Worm (Caenorhabditis elegans) whole organism, L2 larva: ENCODE results near the gene natc-1.

Experiments used
- Y55F3AM.14 ChIP-seq: fragments of 200-800 bp; sonication (Bioruptor generic); optimal IDR thresholded peaks from 2 replicates; lab custom pipeline; 2018; ENCODE audit warnings: mild to moderate bottlenecking, missing genetic modification characterization, missing compliant biosample characterization
- ZK546.5 ChIP-seq: sonication (generic microtip); optimal IDR thresholded peaks from 2 replicates; lab custom pipeline; 2017; ENCODE audit warnings: missing biosample characterization, missing genetic modification characterization
- alr-1 ChIP-seq: fragments of 150-350 bp; optimal IDR thresholded peaks from 2 replicates; lab custom pipeline; 2014; ENCODE audit warnings: missing biosample characterization, missing genetic modification characterization
- aly-2 ChIP-seq: fragments of 150-350 bp; optimal IDR thresholded peaks from 2 replicates; lab custom pipeline; 2014; ENCODE audit warnings: missing biosample characterization, missing genetic modification characterization
- ama-1 ChIP-seq: fragments of 150-350 bp; optimal IDR thresholded peaks from 2 replicates; lab custom pipeline; 2018; ENCODE audit warnings: inconsistent platforms
- blmp-1 ChIP-seq: sonication (generic microtip); optimal IDR thresholded peaks from 2 replicates; lab custom pipeline; 2017; ENCODE audit warnings: missing genetic modification characterization, mild to moderate bottlenecking, missing compliant biosample characterization, antibody characterized with exemption, moderate library complexity; ENCODE audit not compliant: insufficient read depth
- ceh-16 ChIP-seq: fragments of 150-350 bp; optimal IDR thresholded peaks from 2 replicates; lab custom pipeline; 2014; ENCODE audit warnings: missing biosample characterization, missing genetic modification characterization
- ceh-82 ChIP-seq: fragments of 150-350 bp; optimal IDR thresholded peaks from 2 replicates; lab custom pipeline; 2014; ENCODE audit warnings: missing biosample characterization, missing genetic modification characterization
- egl-27 ChIP-seq: sonication (generic microtip); optimal IDR thresholded peaks from 3 replicates; lab custom pipeline; 2017; ENCODE audit warnings: missing biosample characterization, missing genetic modification reagents, missing genetic modification characterization
- elt-3 ChIP-seq: sonication (generic microtip); optimal IDR thresholded peaks from 2 replicates; lab custom pipeline; 2017; ENCODE audit warnings: missing biosample characterization, missing genetic modification characterization
- fos-1 ChIP-seq: fragments of 150-350 bp; optimal IDR thresholded peaks from 2 replicates; lab custom pipeline; 2014; ENCODE audit warnings: missing biosample characterization, missing genetic modification characterization
- lin-11 ChIP-seq: fragments of 150-350 bp; sonication (generic microtip); optimal IDR thresholded peaks from 2 replicates; lab custom pipeline; 2014; ENCODE audit warnings: missing biosample characterization, missing genetic modification characterization, inconsistent platforms, mixed read lengths
- lin-13 ChIP-seq: fragments of 150-350 bp; optimal IDR thresholded peaks from 2 replicates; lab custom pipeline; 2014; ENCODE audit warnings: missing biosample characterization, missing genetic modification reagents, missing genetic modification characterization
- lin-39 ChIP-seq: fragments of 150-350 bp; optimal IDR thresholded peaks from 2 replicates; lab custom pipeline; 2014; ENCODE audit warnings: missing biosample characterization, missing genetic modification reagents, missing genetic modification characterization
- mab-5 ChIP-seq: fragments of 150-350 bp; optimal IDR thresholded peaks from 2 replicates; lab custom pipeline; 2014; ENCODE audit warnings: missing biosample characterization, missing genetic modification characterization
- mbf-1 ChIP-seq: sonication (generic microtip); optimal IDR thresholded peaks from 2 replicates; lab custom pipeline; 2017; ENCODE audit warnings: missing biosample characterization, missing genetic modification characterization
- mdl-1 ChIP-seq, 2 experiments: fragments of 150-350 bp in 1 of 2; sonication (generic microtip) in 1 of 2; optimal IDR thresholded peaks; 2 replicates each; lab custom pipeline; 2017; ENCODE audit warnings: missing biosample characterization in 2 of 2, missing genetic modification characterization in 2 of 2
- nhr-10 ChIP-seq: sonication (generic microtip); optimal IDR thresholded peaks from 2 replicates; lab custom pipeline; 2017; ENCODE audit warnings: missing biosample characterization, missing genetic modification characterization
- nhr-11 ChIP-seq: fragments of 150-350 bp; optimal IDR thresholded peaks from 2 replicates; lab custom pipeline; 2014; ENCODE audit warnings: missing biosample characterization, missing genetic modification characterization
- nhr-12 ChIP-seq: fragments of 150-350 bp; optimal IDR thresholded peaks from 2 replicates; lab custom pipeline; 2014; ENCODE audit warnings: missing biosample characterization, missing genetic modification characterization
- nhr-129 ChIP-seq: fragments of 150-350 bp; optimal IDR thresholded peaks from 2 replicates; lab custom pipeline; 2014; ENCODE audit warnings: missing biosample characterization, missing genetic modification characterization
- nhr-25 ChIP-seq: fragments of 150-350 bp; sonication (generic microtip); optimal IDR thresholded peaks from 3 replicates; lab custom pipeline; 2014; ENCODE audit warnings: missing biosample characterization, missing genetic modification characterization
- nhr-6 ChIP-seq: fragments of 150-350 bp; optimal IDR thresholded peaks from 2 replicates; lab custom pipeline; 2014; ENCODE audit warnings: missing biosample characterization, missing genetic modification characterization
- nhr-77 ChIP-seq: fragments of 150-350 bp; optimal IDR thresholded peaks from 2 replicates; lab custom pipeline; 2014; ENCODE audit warnings: missing biosample characterization, missing genetic modification characterization
- peb-1 ChIP-seq: fragments of 150-350 bp; optimal IDR thresholded peaks from 2 replicates; lab custom pipeline; 2014; ENCODE audit warnings: missing biosample characterization, missing genetic modification characterization
- sem-4 ChIP-seq: fragments of 150-350 bp; optimal IDR thresholded peaks from 2 replicates; lab custom pipeline; 2014; ENCODE audit warnings: missing biosample characterization, missing genetic modification reagents, missing genetic modification characterization
- skn-1 ChIP-seq: sonication (generic microtip); optimal IDR thresholded peaks from 2 replicates; lab custom pipeline; 2017; ENCODE audit warnings: missing biosample characterization, missing genetic modification characterization
- sma-3 ChIP-seq: sonication (generic microtip); optimal IDR thresholded peaks from 2 replicates; lab custom pipeline; 2016; ENCODE audit warnings: missing genetic modification reagents, missing genetic modification characterization, missing compliant biosample characterization
- sma-9 ChIP-seq, 2 experiments: fragments of 150-350 bp in 1 of 2; sonication (generic microtip) in 1 of 2; optimal IDR thresholded peaks; 2 replicates each; lab custom pipeline; 2014 to 2016; ENCODE audit warnings: missing genetic modification characterization in 2 of 2, mild to moderate bottlenecking in 1 of 2, missing biosample characterization in 1 of 2, missing compliant biosample characterization in 1 of 2, missing genetic modification reagents in 1 of 2, moderate library complexity in 1 of 2
- snpc-4 ChIP-seq: fragments of 150-350 bp; optimal IDR thresholded peaks from 2 replicates; lab custom pipeline; 2014; ENCODE audit warnings: missing biosample characterization, missing genetic modification characterization
- unc-39 ChIP-seq: fragments of 150-350 bp; optimal IDR thresholded peaks from 2 replicates; lab custom pipeline; 2014; ENCODE audit warnings: missing biosample characterization, missing genetic modification characterization
- unc-55 ChIP-seq: fragments of 150-350 bp; sonication (generic microtip); optimal IDR thresholded peaks from 3 replicates; lab custom pipeline; 2014; ENCODE audit warnings: missing biosample characterization, missing genetic modification reagents, missing genetic modification characterization
- unc-62 ChIP-seq: fragments of 150-350 bp; optimal IDR thresholded peaks from 2 replicates; lab custom pipeline; 2014; ENCODE audit warnings: missing biosample characterization, missing genetic modification reagents, missing genetic modification characterization
- zag-1 ChIP-seq: fragments of 150-350 bp; optimal IDR thresholded peaks from 2 replicates; lab custom pipeline; 2014; ENCODE audit warnings: missing biosample characterization, missing genetic modification characterization
- ztf-1 ChIP-seq: fragments of 200-800 bp; sonication (Bioruptor generic); conservative IDR thresholded peaks from 2 replicates; pipeline ENCODE4 v1.3.6; 2022; ENCODE audit warnings: missing genetic modification characterization, missing compliant biosample characterization
- ztf-11 ChIP-seq: sonication (generic microtip); optimal IDR thresholded peaks from 2 replicates; lab custom pipeline; 2017; ENCODE audit warnings: missing biosample characterization, missing genetic modification characterization
- ztf-4 ChIP-seq: fragments of 150-350 bp; optimal IDR thresholded peaks from 2 replicates; lab custom pipeline; 2014; ENCODE audit warnings: missing biosample characterization, missing genetic modification characterization

The natc-1 gene

DNA sequence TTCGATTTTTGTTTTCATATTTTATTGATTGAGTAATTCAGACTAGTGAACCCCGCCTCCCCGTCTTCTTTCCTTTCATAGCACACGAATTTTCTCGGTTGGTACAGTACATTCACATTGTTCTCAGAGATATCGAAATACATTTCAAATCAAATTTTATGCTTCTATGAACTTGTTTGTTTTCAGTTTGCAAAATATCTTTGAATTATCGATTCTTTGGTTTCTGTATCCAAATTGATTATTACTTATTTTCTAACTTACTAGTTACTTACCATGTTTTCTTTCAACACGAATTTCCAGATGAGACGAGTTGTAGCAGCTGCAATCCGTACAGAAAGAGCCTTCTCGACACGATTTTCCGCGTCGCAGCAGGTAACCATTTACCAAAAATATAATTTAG is 3.2 kb downstream of the natc-1 start, which contains the start of gene mrps-2:
Gene mrps-2, plus strand, starts transcription at position 301 of the 400 bp plus-strand sequence.
- TF ChIP-seq ceh-82 (tag; lab: Kevin White, UChicago) = no peak
- TF ChIP-seq lin-13 = no peak
- no peak for TF ChIP-seq nhr-25 (tag; lab: Kevin White, UChicago)
- no peak for TF ChIP-seq mab-5 (tag; lab: Kevin White, UChicago)
- no peak for TF ChIP-seq nhr-6
- no peak for TF ChIP-seq ztf-11
- TF ChIP-seq mdl-1 (tag; optimal IDR thresholded peaks at IDR 0.05; lab: Kevin White, UChicago) = no peak
- TF ChIP-seq blmp-1 (tag; lab: Kevin White, UChicago) = no peak
- TF ChIP-seq snpc-4 (tag; lab: Kevin White, UChicago) = no peak
- no peak for TF ChIP-seq fos-1 (tag; lab: Kevin White, UChicago)
- TF ChIP-seq peb-1 = no peak
- no peak for TF ChIP-seq ztf-4 (tag; lab: Kevin White, UChicago)
- no peak for TF ChIP-seq sma-3
- no peak for TF ChIP-seq nhr-10 (tag; lab: Kevin White, UChicago)
- no peak for TF ChIP-seq unc-39
- TF ChIP-seq sem-4 = no peak
- no peak for TF ChIP-seq unc-55 (GFP tag; lab: Kevin White, UChicago)
- TF ChIP-seq unc-62 (GFP tag; lab: Kevin White, UChicago) = no peak

DNA sequence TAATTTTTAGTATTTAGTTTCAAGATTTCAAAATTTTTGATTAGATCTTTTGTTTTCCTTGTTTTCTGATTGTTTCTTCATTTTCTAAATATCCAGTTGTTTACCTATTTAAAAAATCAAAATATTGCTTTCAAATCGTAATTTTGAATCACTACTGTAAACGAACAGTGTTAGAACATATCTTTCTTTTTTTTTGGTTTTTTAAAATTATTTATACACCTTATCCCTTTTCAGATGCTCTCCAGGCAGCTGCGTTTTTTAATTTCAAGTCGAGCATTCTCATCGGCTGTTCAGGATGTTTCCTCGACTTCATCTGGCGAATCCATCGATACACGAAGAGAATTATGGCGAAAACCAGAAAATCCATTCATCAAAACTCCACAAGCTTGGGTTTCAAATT is 4.9 kb downstream of the natc-1 start, which contains the start of gene mrpl-4:
Gene mrpl-4, plus strand, starts transcription at position 235 of the 400 bp plus-strand sequence.
- TF ChIP-seq nhr-25 (tag; lab: Kevin White, UChicago) = no peak
- TF ChIP-seq mbf-1 (tag; lab: Kevin White, UChicago) = no peak
- TF ChIP-seq ceh-82 (tag; lab: Kevin White, UChicago) = no peak
- TF ChIP-seq lin-11 (tag; lab: Kevin White, UChicago) = no peak
- TF ChIP-seq nhr-6 = no peak
- TF ChIP-seq nhr-12 = no peak
- no peak for TF ChIP-seq Y55F3AM.14 (GFP tag; lab: Kevin White, UChicago)
- TF ChIP-seq mdl-1 (tag; optimal IDR thresholded peaks at IDR 0.05; lab: Kevin White, UChicago) = no peak
- TF ChIP-seq unc-62 (GFP tag; lab: Kevin White, UChicago) = no peak
- TF ChIP-seq egl-27 (tag; lab: Kevin White, UChicago) = no peak
- no peak for TF ChIP-seq nhr-10 (tag; lab: Kevin White, UChicago)
- TF ChIP-seq ama-1 (lab: Kevin White, UChicago) = no peak
- no peak for TF ChIP-seq nhr-129 (tag; lab: Kevin White, UChicago)

DNA sequence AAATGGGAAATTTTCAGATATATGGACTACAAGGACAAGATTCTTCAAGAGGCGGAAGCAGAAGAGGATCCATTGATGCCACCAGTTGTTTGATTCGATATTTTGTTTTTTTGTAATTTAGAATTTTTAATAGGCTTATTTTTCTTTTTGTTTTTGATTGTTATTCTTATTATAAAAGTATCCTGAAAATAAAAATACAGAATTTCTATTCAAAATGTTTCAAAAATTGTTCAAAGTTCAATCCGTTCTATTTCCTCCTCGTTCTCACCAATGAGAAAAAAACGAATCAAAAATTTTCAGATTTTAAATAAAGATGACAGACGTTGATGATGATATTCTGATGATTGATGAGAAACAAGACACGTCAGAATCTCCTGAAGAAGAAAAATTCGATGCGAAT is 6.6 kb downstream of the natc-1 start, which contains the start of gene phf-30:
Gene phf-30, plus strand, starts transcription at position 301 of the 400 bp plus-strand sequence.
- TF ChIP-seq sem-4 (no peak), snpc-4 (tag; lab: Kevin White, UChicago) (no peak), unc-55 (GFP tag; lab: Kevin White, UChicago) (peak; percentile 1), ceh-82 (tag; lab: Kevin White, UChicago) (no peak)

DNA sequence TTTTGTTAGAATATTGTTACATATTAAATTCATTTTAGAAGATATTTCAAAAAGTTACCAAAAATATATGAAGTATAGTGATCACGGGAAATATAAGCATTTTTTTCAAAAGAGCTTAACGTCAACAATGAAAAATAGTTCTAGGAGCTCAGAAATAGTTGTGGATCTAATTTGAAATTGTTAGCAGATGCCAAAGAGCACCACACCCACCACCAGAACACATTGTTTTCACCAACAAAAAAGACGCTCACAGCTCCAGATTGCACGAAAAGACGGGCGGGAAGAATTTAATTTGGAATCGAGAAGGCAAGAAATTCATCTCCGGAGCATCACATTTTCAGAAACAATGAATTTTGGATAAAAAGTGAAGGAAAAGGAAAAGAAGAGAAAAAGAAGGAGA is 8.7 kb downstream of the natc-1 start, which contains the start of gene gplb-1:
Gene gplb-1, minus strand, starts transcription at position 337 of the 400 bp plus-strand sequence.
- TF ChIP-seq nhr-77 (tag; lab: Kevin White, UChicago) (no peak), skn-1 (tag; lab: Kevin White, UChicago) (no peak), lin-39 (no peak), unc-39 (no peak), mab-5 (tag; lab: Kevin White, UChicago) (no peak), nhr-10 (tag; lab: Kevin White, UChicago) (no peak), sem-4 (no peak), ama-1 (lab: Kevin White, UChicago) (no peak), nhr-11 (tag; lab: Kevin White, UChicago) (no peak), unc-55 (GFP tag; lab: Kevin White, UChicago) (no peak), egl-27 (tag; lab: Kevin White, UChicago) (no peak), sma-3 (no peak), unc-62 (GFP tag; lab: Kevin White, UChicago) (no peak), alr-1 (tag; lab: Kevin White, UChicago) (no peak), zag-1 (no peak), ztf-4 (tag; lab: Kevin White, UChicago) (no peak), nhr-12 (no peak), ceh-16 (tag; lab: Kevin White, UChicago) (no peak), nhr-6 (no peak), ztf-11 (no peak)

DNA sequence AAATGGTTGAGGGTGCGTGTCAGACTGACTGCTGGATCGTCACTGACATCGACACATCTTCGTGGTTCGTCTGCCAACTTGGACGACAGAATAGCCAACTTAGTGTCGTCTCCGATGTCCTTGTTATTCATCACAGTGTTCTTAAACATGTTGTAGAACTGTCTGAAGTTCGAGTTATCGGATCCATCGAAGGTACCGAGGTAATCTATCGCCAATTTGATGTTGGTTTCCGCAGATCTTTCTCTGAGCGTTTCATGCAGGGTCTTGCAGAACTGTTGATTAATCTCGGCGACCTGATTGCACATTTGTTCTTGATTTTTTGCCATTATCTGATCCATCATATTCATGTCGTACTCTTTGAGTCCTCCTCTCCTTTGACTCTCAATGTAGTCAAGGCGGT is 19.1 kb downstream of the natc-1 start:
- TF ChIP-seq ztf-4 (tag; lab: Kevin White, UChicago) (no peak), nhr-10 (tag; lab: Kevin White, UChicago) (no peak), sma-3 (no peak), aly-2 (tag; lab: Kevin White, UChicago) (no peak), skn-1 (tag; lab: Kevin White, UChicago) (no peak), nhr-25 (tag; lab: Kevin White, UChicago) (no peak), sem-4 (no peak), ceh-82 (tag; lab: Kevin White, UChicago) (no peak), ZK546.5 (tag; lab: Kevin White, UChicago) (no peak), snpc-4 (tag; lab: Kevin White, UChicago) (no peak), lin-39 (no peak), elt-3 (tag; lab: Kevin White, UChicago) (no peak), mbf-1 (tag; lab: Kevin White, UChicago) (no peak), Y55F3AM.14 (GFP tag; lab: Kevin White, UChicago) (no peak), sma-9 (GFP tag; optimal IDR thresholded peaks at IDR 0.05; lab: Kevin White, UChicago) (no peak), sma-9 (tag; optimal IDR thresholded peaks at IDR 0.05; lab: Kevin White, UChicago) (no peak), lin-11 (tag; lab: Kevin White, UChicago) (no peak), mdl-1 (tag; optimal IDR thresholded peaks at IDR 0.05; lab: Kevin White, UChicago) (no peak), peb-1 (no peak), ztf-1 (GFP tag; lab: Robert Waterston, UW) (no peak)
